Fruit fly (Drosophila melanogaster): ENCODE measurements around the gene Strip.

DNA sequence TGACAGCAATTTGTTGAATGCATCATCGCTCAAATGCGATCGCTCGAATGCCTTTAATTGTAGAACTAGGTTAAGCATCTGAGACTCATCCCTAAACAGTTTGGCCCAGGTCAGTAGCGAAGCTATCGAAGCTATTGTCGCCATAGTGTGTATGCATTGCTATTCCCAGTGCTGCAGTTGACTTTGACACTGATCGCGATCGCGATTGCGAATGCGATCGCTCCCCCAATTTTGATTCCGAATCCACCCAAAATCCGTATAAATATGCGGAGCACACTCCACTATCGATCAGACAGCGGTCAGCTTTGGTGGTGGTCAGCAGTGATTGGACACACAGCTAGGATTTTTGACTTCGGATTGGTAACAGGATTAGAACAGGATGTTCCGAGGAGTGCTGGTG lies 1.1 kb upstream of the Strip start, which contains the start of gene CG14961:
- TF ChIP-seq pan (optimal IDR thresholded peaks at IDR 0.05) (no peak), lola (GFP tag; optimal IDR thresholded peaks at IDR 0.05) (no peak), dsf (GFP tag; optimal IDR thresholded peaks at IDR 0.05; ENCODE audit: borderline replicate concordance) (no peak), Dfd (GFP tag; optimal IDR thresholded peaks at IDR 0.05) (no peak), sv (GFP tag; optimal IDR thresholded peaks at IDR 0.05) (no peak), br (GFP tag; optimal IDR thresholded peaks at IDR 0.05) (no peak), rgr (GFP tag; optimal IDR thresholded peaks at IDR 0.05) (no peak)

All from whole organism, wandering third instar larva.